Worm (Caenorhabditis elegans): ENCODE measurements around the gene dhs-15.

ce11 chrV:2727101-2727500 lies 42.6 kb downstream of the dhs-15 start, which contains the start of gene str-13:
- no peak for TF ChIP-seq Y48G9A.11 (GFP tag; IDR thresholded peaks at IDR 0.05)
- no peak for TF ChIP-seq hlh-30 (tag; optimal IDR thresholded peaks at IDR 0.05; ENCODE audit: insufficient read depth)
- no peak for TF ChIP-seq nhr-28 (tag; optimal IDR thresholded peaks at IDR 0.05)
- no peak for TF ChIP-seq zfp-3 (GFP tag; conservative IDR thresholded peaks at IDR 0.05)
